Worm (Caenorhabditis elegans): ENCODE results near the gene lgc-29.

DNA sequence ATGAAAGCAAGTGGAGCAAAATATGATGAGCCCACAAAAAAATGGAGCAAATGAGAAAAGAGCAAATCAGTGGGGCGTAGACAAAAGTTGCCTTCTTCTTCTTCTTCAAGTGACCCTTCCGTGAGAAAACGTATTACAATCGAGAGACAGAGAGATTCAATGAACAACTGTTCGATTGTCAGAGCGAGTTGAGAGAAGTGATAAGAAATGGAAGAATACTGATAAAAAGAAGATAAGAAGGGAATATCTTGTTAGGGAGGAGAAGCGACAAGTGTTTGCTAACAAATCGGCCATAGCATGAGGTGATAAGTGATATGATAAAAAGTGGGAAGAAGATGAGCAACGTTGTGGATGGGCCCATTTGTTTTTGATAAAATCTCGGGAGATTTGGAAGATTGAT, 18.5 kb downstream of the lgc-29 start:
- TF ChIP-seq ces-1 (GFP tag; optimal IDR thresholded peaks at IDR 0.05) (no peak), nhr-11 (tag; optimal IDR thresholded peaks at IDR 0.05) (no peak), nhr-28 (tag; optimal IDR thresholded peaks at IDR 0.05) (no peak), skn-1 (tag; optimal IDR thresholded peaks at IDR 0.05) (no peak), lin-35 (GFP tag; optimal IDR thresholded peaks at IDR 0.05) (no peak)

Measured in whole organism, L1 larva.